Worm (Caenorhabditis elegans): ENCODE data around the gene cct-2.

DNA sequence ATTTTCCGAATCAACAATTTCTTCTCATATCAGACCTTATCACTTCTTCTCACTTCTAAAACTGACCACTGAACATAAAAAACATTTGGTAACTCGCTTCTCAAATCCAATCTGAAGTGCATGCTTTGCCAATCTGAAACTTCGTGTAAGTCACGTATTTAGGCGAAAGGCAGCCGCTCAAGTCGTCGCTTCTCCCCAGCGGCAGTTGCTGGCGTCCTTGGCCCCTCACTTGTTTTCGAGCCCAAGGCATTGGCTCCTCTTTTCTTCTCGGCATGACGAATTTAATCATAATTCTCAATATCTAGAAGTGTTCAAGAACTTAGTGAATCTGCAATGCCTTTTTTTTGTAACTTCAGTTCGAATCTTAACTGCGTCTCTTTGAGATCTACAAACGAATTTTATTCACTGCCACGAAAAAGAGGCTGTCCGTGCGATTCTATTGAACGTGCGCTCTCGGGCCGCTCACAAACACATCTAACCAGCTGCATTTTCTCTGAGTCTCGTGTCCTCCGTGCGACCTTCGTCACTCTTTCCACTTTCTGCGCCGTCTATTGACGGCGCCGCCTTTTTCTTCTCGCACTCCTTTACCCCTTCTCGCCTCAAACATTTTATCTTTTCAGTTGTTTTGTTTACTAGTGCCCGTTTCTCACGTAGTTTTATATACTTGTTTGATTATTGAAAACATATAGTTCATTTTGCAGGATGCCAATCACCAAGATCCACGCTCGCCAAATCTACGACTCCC lies 4.0 kb downstream of the cct-2 start:
- TF ChIP-seq lin-39 (tag; optimal IDR thresholded peaks at IDR 0.05) (no peak), mdl-1 (tag; optimal IDR thresholded peaks at IDR 0.05) (no peak), nhr-12 (tag; optimal IDR thresholded peaks at IDR 0.05) (no peak), fkh-10 (GFP tag; optimal IDR thresholded peaks at IDR 0.05) (no peak), nhr-23 (tag; optimal IDR thresholded peaks at IDR 0.05) (no peak), nhr-76 (tag; optimal IDR thresholded peaks at IDR 0.05) (no peak), nhr-25 (tag; optimal IDR thresholded peaks at IDR 0.05) (peak; percentile 28), aly-2 (tag; optimal IDR thresholded peaks at IDR 0.05) (no peak), nhr-67 (tag; optimal IDR thresholded peaks at IDR 0.05) (no peak), fos-1 (tag; optimal IDR thresholded peaks at IDR 0.05) (no peak), daf-12 (tag; optimal IDR thresholded peaks at IDR 0.05) (no peak), skn-1 (tag; optimal IDR thresholded peaks at IDR 0.05) (no peak)
